Fruit fly (Drosophila melanogaster): Measurements from ENCODE around the gene CG13689.

Gene CG13689

DNA sequence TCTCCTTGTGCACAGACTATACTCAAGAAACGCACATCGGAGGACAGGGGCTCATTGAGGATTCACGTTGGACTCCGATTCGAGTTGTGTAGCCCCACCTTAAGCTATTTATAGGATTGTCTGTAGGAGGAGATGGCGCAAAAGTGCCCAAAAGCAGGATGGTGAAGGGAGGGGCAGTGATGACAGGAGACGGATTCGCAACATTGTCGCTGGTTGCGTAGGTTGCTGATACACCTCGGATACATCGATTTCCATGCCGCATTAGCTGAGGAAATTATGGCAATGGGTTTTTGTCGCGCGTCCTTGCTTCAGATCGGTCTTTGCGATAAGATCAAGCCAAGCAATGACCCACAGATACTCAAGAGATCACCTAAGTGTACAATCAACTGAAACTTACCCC, 45.0 kb downstream of the CG13689 start:
- no peak for TF ChIP-seq eyg (GFP tag; optimal IDR thresholded peaks at IDR 0.05)
- TF ChIP-seq Dip3 (GFP tag; optimal IDR thresholded peaks at IDR 0.05) = no peak
- no peak for TF ChIP-seq Rx (GFP tag; IDR thresholded peaks at IDR 0.05)
- TF ChIP-seq zf30C (GFP tag; optimal IDR thresholded peaks at IDR 0.05) = no peak
- TF ChIP-seq gem (tag; optimal IDR thresholded peaks at IDR 0.05) = no peak
- TF ChIP-seq NC2α (GFP tag; optimal IDR thresholded peaks at IDR 0.05) = no peak
- no peak for TF ChIP-seq ken (GFP tag; IDR thresholded peaks at IDR 0.05)
- no peak for TF ChIP-seq jing (GFP tag; optimal IDR thresholded peaks at IDR 0.05)
- no peak for TF ChIP-seq mld (GFP tag; IDR thresholded peaks at IDR 0.05; ENCODE audit: partially characterized antibody)
- TF ChIP-seq Opbp (GFP tag; IDR thresholded peaks at IDR 0.05; ENCODE audit: partially characterized antibody) = no peak
- TF ChIP-seq wdn (GFP tag; IDR thresholded peaks at IDR 0.05) = no peak
- no peak for TF ChIP-seq tx (GFP tag; optimal IDR thresholded peaks at IDR 0.05)
- no peak for TF ChIP-seq fu2 (GFP tag; optimal IDR thresholded peaks at IDR 0.05)
- no peak for TF ChIP-seq CG4404 (GFP tag; IDR thresholded peaks at IDR 0.05)
- TF ChIP-seq onecut (GFP tag; IDR thresholded peaks at IDR 0.05) = no peak
- no peak for TF ChIP-seq CG14710 (tag; optimal IDR thresholded peaks at IDR 0.05)
- TF ChIP-seq CG11696 (GFP tag; IDR thresholded peaks at IDR 0.05) = no peak
- no peak for TF ChIP-seq CG4424 (GFP tag; optimal IDR thresholded peaks at IDR 0.05)

- TF ChIP-seq CG13296 (GFP tag; optimal IDR thresholded peaks at IDR 0.05) = no peak
- peak; percentile 33 for TF ChIP-seq lbe (GFP tag; optimal IDR thresholded peaks at IDR 0.05)
Observed at dm6 chr2L:650864-651263, 48.3 kb downstream of the CG13689 start.

DNA sequence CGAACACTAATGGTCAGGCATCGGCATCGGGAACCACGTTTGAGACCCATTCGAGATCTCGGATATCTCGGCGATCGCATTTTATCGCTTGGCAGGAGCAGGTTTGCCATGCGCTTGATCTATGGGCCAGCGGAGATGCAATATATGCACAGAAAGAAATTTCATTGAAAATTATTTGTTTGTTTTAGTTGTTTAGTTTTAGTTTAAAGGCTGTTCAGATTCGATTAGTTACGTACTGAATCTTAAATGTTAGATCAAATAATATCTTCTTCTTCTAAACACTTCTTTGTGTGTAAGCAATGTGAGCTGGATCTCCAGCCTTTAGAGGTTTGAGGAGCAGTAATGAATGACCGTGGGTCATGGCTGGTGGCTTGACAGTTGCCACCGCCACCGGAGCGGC, 51.2 kb downstream of the CG13689 start:
- TF ChIP-seq h (optimal IDR thresholded peaks at IDR 0.05) (no peak), Ada2b (GFP tag; IDR thresholded peaks at IDR 0.05) (no peak), Hey (tag; optimal IDR thresholded peaks at IDR 0.05) (no peak), Drgx (GFP tag; IDR thresholded peaks at IDR 0.05) (peak; percentile 55)

Data from whole organism, embryonic.